Fruit fly (Drosophila melanogaster) whole organism, adult: Measurements from ENCODE around the gene CG9747.

Experiments
- CG12768 ChIP-seq: fragments of 200-800 bp; sonication (Bioruptor generic); optimal IDR thresholded peaks from 2 replicates; lab custom pipeline; 2017; ENCODE audit warnings: missing biosample characterization, missing genetic modification characterization, mild to moderate bottlenecking, moderate library complexity, missing genetic modification reagents
- CG1620 ChIP-seq: fragments of 200-800 bp; sonication (Bioruptor generic); optimal IDR thresholded peaks from 2 replicates; lab custom pipeline; 2016; ENCODE audit warnings: missing biosample characterization, missing genetic modification characterization
- CG5204 ChIP-seq: fragments of 200-800 bp; sonication (Bioruptor generic); optimal IDR thresholded peaks from 2 replicates; lab custom pipeline; 2016; ENCODE audit warnings: missing biosample characterization, missing genetic modification characterization
- CG7045 ChIP-seq: fragments of 200-800 bp; sonication (Bioruptor generic); optimal IDR thresholded peaks from 2 replicates; lab custom pipeline; 2017; ENCODE audit warnings: missing biosample characterization, mild to moderate bottlenecking, missing genetic modification characterization
- CG7101 ChIP-seq: fragments of 200-800 bp; sonication (Bioruptor generic); optimal IDR thresholded peaks from 2 replicates; lab custom pipeline; 2018; ENCODE audit warnings: missing biosample characterization, mild to moderate bottlenecking, missing genetic modification characterization, moderate library complexity
- Hr96 ChIP-seq: fragments of 200-800 bp; sonication (Bioruptor generic); optimal IDR thresholded peaks from 2 replicates; lab custom pipeline; 2016; ENCODE audit warnings: missing biosample characterization, missing genetic modification characterization
- bab1 ChIP-seq: fragments of 200-800 bp; sonication (Bioruptor generic); optimal IDR thresholded peaks from 3 replicates; lab custom pipeline; 2019; ENCODE audit warnings: missing biosample characterization, mild to moderate bottlenecking, missing genetic modification characterization, moderate library complexity
- cic ChIP-seq: fragments of 200-800 bp; sonication (Bioruptor generic); optimal IDR thresholded peaks from 2 replicates; lab custom pipeline; 2017; ENCODE audit warnings: missing biosample characterization, mild to moderate bottlenecking, missing genetic modification characterization, moderate library complexity
- cnc ChIP-seq, 2 experiments: fragments of >200 bp; optimal IDR thresholded peaks; 2 replicates each; lab custom pipeline; 2017
- kay ChIP-seq: fragments of 200-800 bp; sonication (Bioruptor generic); peaks from one replicate; lab custom pipeline; 2016; ENCODE audit warnings: missing biosample characterization, missing genetic modification characterization, borderline replicate concordance

DNA sequence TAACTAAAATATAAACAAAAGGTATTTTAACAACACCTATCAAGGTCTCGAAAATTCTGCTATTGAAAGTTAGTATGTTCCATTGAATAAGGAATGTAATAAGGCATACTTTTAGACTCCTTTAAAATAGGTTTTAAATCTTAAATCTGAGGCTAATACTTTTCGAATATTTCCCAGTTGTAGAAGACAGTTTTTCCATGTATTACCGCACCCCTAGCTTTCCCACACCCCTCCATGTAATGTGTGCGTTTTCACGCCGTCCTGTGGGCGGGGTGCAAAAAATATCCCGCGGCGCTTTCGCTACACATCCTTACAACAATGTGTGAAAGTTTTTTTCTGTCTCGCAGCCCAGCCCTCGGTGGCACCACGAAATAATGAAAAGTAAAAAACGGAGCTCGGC lies 33.5 kb upstream of the CG9747 start:
- TF ChIP-seq CG1620 (no peak), bab1 (no peak), CG5204 (no peak), cic (GFP tag; lab: Kevin White, UChicago) (no peak), cnc (optimal IDR thresholded peaks at IDR 0.05; lab: Kevin White, UChicago) (no peak), Hr96 (GFP tag; lab: Kevin White, UChicago) (no peak), CG7101 (tag; lab: Kevin White, UChicago) (no peak), kay (GFP tag; lab: Kevin White, UChicago) (no peak), CG12768 (GFP tag; lab: Kevin White, UChicago) (no peak), CG7045 (GFP tag; lab: Kevin White, UChicago) (no peak)
